Fruit fly (Drosophila melanogaster) S2 (cell line): ENCODE measurements around the gene CG16758.

Experiments
- CG8478 ChIP-seq: fragments of >200 bp; optimal IDR thresholded peaks from 2 replicates; lab custom pipeline; 2018
- CTCF ChIP-seq, 2 experiments: fragments of >200 bp; optimal IDR thresholded peaks; 2 replicates each; lab custom pipeline; 2018

DNA sequence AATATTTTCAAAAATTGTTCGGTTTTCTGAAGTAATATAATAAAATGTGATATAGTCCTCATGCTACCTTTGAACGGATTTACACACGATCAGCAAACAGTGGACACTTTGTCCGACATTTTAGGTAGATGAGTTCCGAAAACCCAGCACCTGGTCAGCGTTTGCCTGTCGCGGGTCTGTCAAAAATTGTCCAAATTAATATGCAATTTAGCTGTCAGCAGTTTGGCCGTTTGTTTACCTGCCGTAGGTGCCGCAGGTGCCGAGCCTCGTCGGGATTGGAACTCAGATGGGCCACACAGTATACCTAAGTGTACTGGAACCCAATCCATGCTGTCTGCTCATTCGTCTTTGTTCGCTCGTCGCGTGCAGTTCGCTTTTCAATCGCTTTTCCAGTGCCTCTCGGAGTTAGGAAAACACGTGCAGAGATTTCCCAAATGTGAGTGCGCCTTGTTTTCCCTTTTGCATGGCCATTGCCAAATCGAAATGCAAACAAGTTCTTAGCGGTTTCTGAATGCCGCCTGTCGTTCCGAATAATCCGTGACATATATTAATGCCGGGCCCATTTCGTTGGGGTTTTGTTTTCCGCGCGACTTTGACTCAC, 20.4 kb downstream of the CG16758 start:
- TF ChIP-seq CTCF (optimal IDR thresholded peaks at IDR 0.05; lab: Kevin White, UChicago) = no peak
- TF ChIP-seq CG8478 (lab: Kevin White, UChicago) = no peak
